Worm (Caenorhabditis elegans): ENCODE data around the gene C52A10.3.

ce11 chrV:5275426-5276007 is 36.2 kb upstream of the C52A10.3 start:
- no peak for TF ChIP-seq nhr-237 (tag; optimal IDR thresholded peaks at IDR 0.05)
- no peak for TF ChIP-seq flh-1 (GFP tag; optimal IDR thresholded peaks at IDR 0.05)
- TF ChIP-seq zip-8 (tag; optimal IDR thresholded peaks at IDR 0.05), result no peak
- no peak for TF ChIP-seq ztf-11 (tag; optimal IDR thresholded peaks at IDR 0.05)
- TF ChIP-seq unc-62 (GFP tag; optimal IDR thresholded peaks at IDR 0.05), result no peak
- no peak for TF ChIP-seq elt-3 (tag; optimal IDR thresholded peaks at IDR 0.05)
- TF ChIP-seq ces-1 (GFP tag; optimal IDR thresholded peaks at IDR 0.05), result no peak
- no peak for TF ChIP-seq pha-4 (tag; optimal IDR thresholded peaks at IDR 0.05)
- no peak for TF ChIP-seq blmp-1 (tag; optimal IDR thresholded peaks at IDR 0.05)
- no peak for TF ChIP-seq sptf-1 (tag; optimal IDR thresholded peaks at IDR 0.05)
- TF ChIP-seq lin-13 (tag; optimal IDR thresholded peaks at IDR 0.05), result no peak

Data from whole organism, mixed stage, embryonic.